Worm (Caenorhabditis elegans): Measurements from ENCODE around the gene clec-207.

DNA sequence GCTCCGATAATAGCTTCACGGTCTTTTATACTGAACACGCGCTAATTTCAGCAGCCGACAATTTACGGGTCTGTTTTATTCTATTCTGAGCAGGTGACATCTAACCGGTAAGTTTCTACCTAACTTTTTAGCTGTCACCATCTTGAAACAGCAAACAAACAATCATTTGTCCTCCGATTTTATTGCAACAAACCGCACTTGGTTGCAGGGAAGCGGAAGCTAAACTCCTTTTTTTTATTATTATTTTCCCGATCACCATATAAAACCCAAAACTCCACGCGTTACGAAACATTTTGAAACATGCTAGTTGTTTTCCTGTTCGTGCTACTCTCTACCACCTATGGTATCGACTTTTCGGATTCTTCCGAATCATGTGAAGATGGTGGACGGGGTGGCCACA, 1.8 kb downstream of the clec-207 start, which contains the start of gene clec-208:
- TF ChIP-seq ceh-82 (tag; optimal IDR thresholded peaks at IDR 0.05) (no peak), ZK546.5 (tag; optimal IDR thresholded peaks at IDR 0.05) (no peak), snpc-4 (tag; optimal IDR thresholded peaks at IDR 0.05) (no peak), ama-1 (optimal IDR thresholded peaks at IDR 0.05) (no peak), tbx-2 (tag; optimal IDR thresholded peaks at IDR 0.05) (no peak), nhr-25 (tag; optimal IDR thresholded peaks at IDR 0.05) (no peak), elt-3 (tag; optimal IDR thresholded peaks at IDR 0.05) (no peak), fos-1 (tag; optimal IDR thresholded peaks at IDR 0.05) (no peak), skn-1 (tag; optimal IDR thresholded peaks at IDR 0.05) (no peak), lsy-12 (tag; optimal IDR thresholded peaks at IDR 0.05) (no peak)
